Worm (Caenorhabditis elegans) whole organism, L2 larva: ENCODE measurements around the gene pei-1.

ENCODE experiments used
- ama-1 ChIP-seq: fragments of 150-350 bp; optimal IDR thresholded peaks from 2 replicates; lab custom pipeline; 2018; ENCODE audit warnings: inconsistent platforms
- fos-1 ChIP-seq: fragments of 150-350 bp; optimal IDR thresholded peaks from 2 replicates; lab custom pipeline; 2014; ENCODE audit warnings: missing biosample characterization, missing genetic modification characterization
- mab-5 ChIP-seq: fragments of 150-350 bp; optimal IDR thresholded peaks from 2 replicates; lab custom pipeline; 2014; ENCODE audit warnings: missing biosample characterization, missing genetic modification characterization
- skn-1 ChIP-seq: sonication (generic microtip); optimal IDR thresholded peaks from 2 replicates; lab custom pipeline; 2017; ENCODE audit warnings: missing biosample characterization, missing genetic modification characterization

DNA sequence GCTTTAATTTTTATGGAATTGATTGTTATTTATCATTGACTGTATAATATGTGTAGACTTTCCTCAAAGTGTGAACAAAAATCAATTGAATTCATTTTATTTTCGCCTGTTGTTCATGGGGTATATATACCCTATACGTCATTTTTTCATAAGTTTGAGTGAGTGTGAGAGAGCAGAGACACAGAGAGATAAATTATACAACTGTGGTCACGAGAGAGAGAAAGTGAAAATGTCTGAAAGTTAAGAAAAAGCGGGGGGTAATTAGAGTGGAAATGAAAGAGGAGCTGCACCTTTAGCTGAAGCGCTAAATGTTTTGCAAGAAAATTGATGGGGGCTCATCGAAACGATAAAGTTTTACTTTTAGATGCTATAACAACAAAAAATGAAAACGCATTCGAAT, 33.5 kb upstream of the pei-1 start:
- no peak for TF ChIP-seq ama-1 (lab: Kevin White, UChicago)
- TF ChIP-seq fos-1: peak; percentile 18
- TF ChIP-seq mab-5: no peak
- no peak for TF ChIP-seq skn-1
